Worm (Caenorhabditis elegans) whole organism, midembryonic: ENCODE data around the gene hsp-43.

Experiments
- cog-1 ChIP-seq: sonication (generic microtip); optimal IDR thresholded peaks from 2 replicates; lab custom pipeline; 2016; ENCODE audit warnings: missing genetic modification characterization, missing compliant biosample characterization
- klf-2 ChIP-seq: fragments of 200-800 bp; sonication (Bioruptor generic); conservative IDR thresholded peaks from 2 replicates; pipeline ENCODE4 v1.3.6; 2022; ENCODE audit warnings: missing genetic modification reagents, missing genetic modification characterization, missing compliant biosample characterization
- med-1 ChIP-seq: sonication (generic microtip); optimal IDR thresholded peaks from 2 replicates; lab custom pipeline; 2017; ENCODE audit warnings: missing genetic modification characterization, mild to moderate bottlenecking, missing compliant biosample characterization, antibody characterized with exemption, missing genetic modification reagents; ENCODE audit not compliant: insufficient read depth
- ref-1 ChIP-seq: fragments of 200-800 bp; sonication (Bioruptor generic); conservative IDR thresholded peaks from 2 replicates; pipeline ENCODE4 v1.3.6; 2022; ENCODE audit warnings: missing genetic modification reagents, missing genetic modification characterization, missing compliant biosample characterization

- TF ChIP-seq klf-2: no peak
- TF ChIP-seq cog-1 (tag; lab: Kevin White, UChicago): no peak
- TF ChIP-seq med-1 (GFP tag; lab: Kevin White, UChicago): no peak
- no peak for TF ChIP-seq ref-1 (GFP tag; lab: Robert Waterston, UW)
Measured at ce11 chrX:6208463-6208862, 26.9 kb downstream of the hsp-43 start, which contains the start of gene C14F11.7.
